Fruit fly (Drosophila melanogaster) whole organism, embryonic: ENCODE results near the gene RpL35.

ENCODE experiments used
- Asciz ChIP-seq: fragments of 200-800 bp; sonication (Bioruptor generic); optimal IDR thresholded peaks from 2 replicates; lab custom pipeline; 2017; ENCODE audit warnings: missing biosample characterization, mild to moderate bottlenecking, missing genetic modification characterization, missing genetic modification reagents
- Atf6 ChIP-seq: fragments of 200-800 bp; sonication (Bioruptor generic); IDR thresholded peaks from 2 replicates; pipeline ENCODE4 v1.3.6; 2022; ENCODE audit warnings: missing biosample characterization, missing genetic modification characterization
- B-H1 ChIP-seq: fragments of 200-800 bp; sonication (Bioruptor generic); IDR thresholded peaks from 3 replicates; pipeline ENCODE4 v1.3.6; 2022; ENCODE audit warnings: missing biosample characterization, missing genetic modification characterization
- CG10274 ChIP-seq: fragments of 200-800 bp; sonication (Bioruptor generic); optimal IDR thresholded peaks from 3 replicates; lab custom pipeline; 2017; ENCODE audit warnings: missing biosample characterization, mild to moderate bottlenecking, missing genetic modification characterization
- CG11398 ChIP-seq: fragments of 200-800 bp; sonication (Bioruptor generic); optimal IDR thresholded peaks from 2 replicates; lab custom pipeline; 2016; ENCODE audit warnings: missing biosample characterization, missing genetic modification characterization
- CG11560 ChIP-seq: fragments of 200-800 bp; sonication (Bioruptor generic); IDR thresholded peaks from 3 replicates; pipeline ENCODE4 v1.3.6; 2022; ENCODE audit warnings: missing biosample characterization, missing genetic modification characterization
- CG17328 ChIP-seq: fragments of 200-800 bp; sonication (Bioruptor generic); IDR thresholded peaks from 2 replicates; pipeline ENCODE4 v1.3.6; 2022; ENCODE audit warnings: missing biosample characterization, missing genetic modification characterization
- CG18476 ChIP-seq: fragments of 200-800 bp; sonication (Bioruptor generic); optimal IDR thresholded peaks from 2 replicates; lab custom pipeline; 2016; ENCODE audit warnings: missing biosample characterization, mild to moderate bottlenecking, missing genetic modification characterization
- CG18599 ChIP-seq: fragments of 200-800 bp; sonication (Bioruptor generic); optimal IDR thresholded peaks from 3 replicates; lab custom pipeline; 2017; ENCODE audit warnings: missing biosample characterization, missing genetic modification characterization, mild to moderate bottlenecking, moderate library complexity, missing genetic modification reagents
- CG30431 ChIP-seq: fragments of 200-800 bp; sonication (Bioruptor generic); optimal IDR thresholded peaks from 2 replicates; lab custom pipeline; 2017; ENCODE audit warnings: missing biosample characterization, missing genetic modification characterization
- CG3281 ChIP-seq: fragments of 200-800 bp; sonication (Bioruptor generic); optimal IDR thresholded peaks from 3 replicates; lab custom pipeline; 2017; ENCODE audit warnings: missing biosample characterization, mild to moderate bottlenecking, missing genetic modification characterization
- CG34422 ChIP-seq: fragments of 200-800 bp; sonication (Bioruptor generic); IDR thresholded peaks from 3 replicates; pipeline ENCODE4 v1.3.6; 2022; ENCODE audit warnings: missing biosample characterization, missing genetic modification characterization
- CG3838 ChIP-seq: fragments of 200-800 bp; sonication (Bioruptor generic); optimal IDR thresholded peaks from 3 replicates; lab custom pipeline; 2016; ENCODE audit warnings: missing biosample characterization, missing genetic modification characterization
- CG6654 ChIP-seq: fragments of 200-800 bp; sonication (Bioruptor generic); optimal IDR thresholded peaks from 2 replicates; lab custom pipeline; 2017; ENCODE audit warnings: missing biosample characterization, mild to moderate bottlenecking, missing genetic modification characterization
- CG7271 ChIP-seq: fragments of 200-800 bp; sonication (Bioruptor generic); optimal IDR thresholded peaks from 2 replicates; lab custom pipeline; 2018; ENCODE audit warnings: missing biosample characterization, mild to moderate bottlenecking, missing genetic modification characterization, moderate library complexity
- CG7556 ChIP-seq: fragments of 200-800 bp; sonication (Bioruptor generic); optimal IDR thresholded peaks from 2 replicates; lab custom pipeline; 2017; ENCODE audit warnings: missing biosample characterization, mild to moderate bottlenecking, missing genetic modification characterization
- CG7745 ChIP-seq: fragments of 200-800 bp; sonication (Bioruptor generic); optimal IDR thresholded peaks from 2 replicates; lab custom pipeline; 2018; ENCODE audit warnings: missing biosample characterization, mild to moderate bottlenecking, missing genetic modification characterization, moderate library complexity
- CG8359 ChIP-seq: fragments of 200-800 bp; sonication (Bioruptor generic); optimal IDR thresholded peaks from 2 replicates; lab custom pipeline; 2017; ENCODE audit warnings: missing biosample characterization, mild to moderate bottlenecking, missing genetic modification characterization, borderline replicate concordance
- CG8388 ChIP-seq: fragments of 200-800 bp; sonication (Bioruptor generic); optimal IDR thresholded peaks from 2 replicates; lab custom pipeline; 2019; ENCODE audit warnings: missing biosample characterization, mild to moderate bottlenecking, missing genetic modification characterization, moderate library complexity
- Chrac-16 ChIP-seq: fragments of 200-800 bp; sonication (Bioruptor generic); optimal IDR thresholded peaks from 3 replicates; lab custom pipeline; 2016; ENCODE audit warnings: missing biosample characterization, missing genetic modification characterization
- D19A ChIP-seq: fragments of 200-800 bp; optimal IDR thresholded peaks from 3 replicates; lab custom pipeline; 2019; ENCODE audit warnings: missing biosample characterization, mild to moderate bottlenecking, missing genetic modification characterization, moderate library complexity
- E2f1 ChIP-seq: fragments of 200-800 bp; sonication (Bioruptor generic); IDR thresholded peaks from 2 replicates; pipeline ENCODE4 v1.3.6; 2022; ENCODE audit warnings: missing biosample characterization, missing genetic modification characterization
- Elba2 ChIP-seq: fragments of 200-800 bp; sonication (Bioruptor generic); optimal IDR thresholded peaks from 3 replicates; lab custom pipeline; 2016; ENCODE audit warnings: missing biosample characterization, missing genetic modification characterization
- Ets97D ChIP-seq: fragments of 200-800 bp; sonication (Bioruptor generic); optimal IDR thresholded peaks from 3 replicates; lab custom pipeline; 2016; ENCODE audit warnings: missing biosample characterization, missing genetic modification characterization
- Fer2 ChIP-seq: fragments of 200-800 bp; sonication (Bioruptor generic); optimal IDR thresholded peaks from 2 replicates; lab custom pipeline; 2018; ENCODE audit warnings: missing biosample characterization, mild to moderate bottlenecking, missing genetic modification characterization, moderate library complexity
- Fer3 ChIP-seq: fragments of 200-800 bp; sonication (Bioruptor generic); optimal IDR thresholded peaks from 2 replicates; lab custom pipeline; 2018; ENCODE audit warnings: missing biosample characterization, mild to moderate bottlenecking, missing genetic modification characterization, moderate library complexity
- Hey ChIP-seq: fragments of 200-800 bp; sonication (Bioruptor generic); optimal IDR thresholded peaks from 3 replicates; lab custom pipeline; 2018; ENCODE audit warnings: missing biosample characterization, mild to moderate bottlenecking, missing genetic modification characterization
- MBD-R2 ChIP-seq: fragments of 200-800 bp; sonication (Bioruptor generic); IDR thresholded peaks from 2 replicates; pipeline ENCODE4 v1.3.6; 2022; ENCODE audit warnings: missing biosample characterization, missing genetic modification characterization
- Med ChIP-seq: fragments of 200-800 bp; sonication (Bioruptor generic); peaks from one replicate; lab custom pipeline; 2016; ENCODE audit warnings: missing biosample characterization, missing genetic modification characterization, mild to moderate bottlenecking, inconsistent platforms, moderate library complexity
- Pdp1 ChIP-seq, 2 experiments: fragments of 200-800 bp; sonication (Bioruptor generic); optimal IDR thresholded peaks; 3 replicates each; lab custom pipeline; 2016; ENCODE audit warnings: missing biosample characterization in 2 of 2, missing genetic modification characterization in 2 of 2, mild to moderate bottlenecking in 1 of 2, moderate library complexity in 1 of 2
- Rx ChIP-seq: fragments of 200-800 bp; sonication (Bioruptor generic); IDR thresholded peaks from 2 replicates; pipeline ENCODE4 v1.3.6; 2022; ENCODE audit warnings: missing biosample characterization, missing genetic modification characterization
- ash1 ChIP-seq: fragments of 200-800 bp; sonication (Bioruptor generic); optimal IDR thresholded peaks from 2 replicates; lab custom pipeline; 2018; ENCODE audit warnings: missing biosample characterization, mild to moderate bottlenecking, missing genetic modification characterization
- az2 ChIP-seq: fragments of 200-800 bp; sonication (Bioruptor generic); optimal IDR thresholded peaks from 3 replicates; lab custom pipeline; 2016; ENCODE audit warnings: missing biosample characterization, missing genetic modification characterization
- bigmax ChIP-seq: fragments of 200-800 bp; sonication (Bioruptor generic); optimal IDR thresholded peaks from 2 replicates; lab custom pipeline; 2018; ENCODE audit warnings: missing biosample characterization, mild to moderate bottlenecking, missing genetic modification characterization
- caup ChIP-seq: fragments of 200-800 bp; sonication (Bioruptor generic); optimal IDR thresholded peaks from 3 replicates; lab custom pipeline; 2017; ENCODE audit warnings: missing biosample characterization, mild to moderate bottlenecking, missing genetic modification characterization, moderate library complexity; ENCODE audit not compliant: severe bottlenecking
- chn ChIP-seq: fragments of 200-800 bp; sonication (Bioruptor generic); optimal IDR thresholded peaks from 2 replicates; lab custom pipeline; 2016; ENCODE audit warnings: missing biosample characterization, missing genetic modification characterization
- da ChIP-seq: fragments of 200-800 bp; sonication (Bioruptor generic); optimal IDR thresholded peaks from 2 replicates; lab custom pipeline; 2016; ENCODE audit warnings: missing biosample characterization, missing genetic modification characterization
- dmrt11E ChIP-seq: fragments of 200-800 bp; sonication (Bioruptor generic); optimal IDR thresholded peaks from 3 replicates; lab custom pipeline; 2018; ENCODE audit warnings: missing biosample characterization, mild to moderate bottlenecking, missing genetic modification characterization, moderate library complexity
- dmrt99B ChIP-seq: fragments of 200-800 bp; sonication (Bioruptor generic); optimal IDR thresholded peaks from 2 replicates; lab custom pipeline; 2018; ENCODE audit warnings: missing biosample characterization, mild to moderate bottlenecking, missing genetic modification characterization, moderate library complexity
- emc ChIP-seq: fragments of 200-800 bp; sonication (Bioruptor generic); optimal IDR thresholded peaks from 2 replicates; lab custom pipeline; 2016; ENCODE audit warnings: missing biosample characterization, missing genetic modification characterization
- grau ChIP-seq: fragments of 200-800 bp; optimal IDR thresholded peaks from 3 replicates; lab custom pipeline; 2019; ENCODE audit warnings: missing biosample characterization, mild to moderate bottlenecking, missing genetic modification characterization, moderate library complexity
- grn ChIP-seq: fragments of 200-800 bp; sonication (Bioruptor generic); optimal IDR thresholded peaks from 3 replicates; lab custom pipeline; 2017; ENCODE audit warnings: missing biosample characterization, missing genetic modification characterization
- gsb-n ChIP-seq: fragments of 200-800 bp; sonication (Bioruptor generic); optimal IDR thresholded peaks from 3 replicates; lab custom pipeline; 2018; ENCODE audit warnings: missing biosample characterization, mild to moderate bottlenecking, missing genetic modification characterization
- onecut ChIP-seq: fragments of 200-800 bp; sonication (Bioruptor generic); IDR thresholded peaks from 2 replicates; pipeline ENCODE4 v1.3.6; 2022; ENCODE audit warnings: missing biosample characterization, missing genetic modification characterization
- phol ChIP-seq: fragments of 200-800 bp; sonication (Bioruptor generic); optimal IDR thresholded peaks from 3 replicates; lab custom pipeline; 2018; ENCODE audit warnings: missing biosample characterization, mild to moderate bottlenecking, missing genetic modification characterization, moderate library complexity
- ranshi ChIP-seq: fragments of 200-800 bp; sonication (Bioruptor generic); IDR thresholded peaks from 2 replicates; pipeline ENCODE4 v1.3.6; 2022; ENCODE audit warnings: missing biosample characterization, missing genetic modification characterization
- sc ChIP-seq, 3 experiments: fragments of >200 bp in 2 of 3; fragments of 200-800 bp in 1 of 3; sonication (Bioruptor generic) in 1 of 3; optimal IDR thresholded peaks; 2 replicates in 2 of 3; 3 replicates in 1 of 3; lab custom pipeline; 2017; ENCODE audit warnings: mild to moderate bottlenecking in 1 of 3, missing biosample characterization in 1 of 3, missing genetic modification characterization in 1 of 3, missing genetic modification reagents in 1 of 3
- sima ChIP-seq: fragments of 200-800 bp; sonication (Bioruptor generic); optimal IDR thresholded peaks from 2 replicates; lab custom pipeline; 2016; ENCODE audit warnings: missing biosample characterization, missing genetic modification characterization
- tll ChIP-seq, 2 experiments: fragments of 200-800 bp in 1 of 2; fragments of >200 bp in 1 of 2; sonication (Bioruptor generic) in 1 of 2; optimal IDR thresholded peaks; 2 replicates each; lab custom pipeline; 2017 to 2019; ENCODE audit warnings: missing biosample characterization in 2 of 2, missing genetic modification characterization in 2 of 2, mild to moderate bottlenecking in 1 of 2, moderate library complexity in 1 of 2

Gene RpL35

dm6 chrX:5639083-5639482 lies 33.1 kb upstream of the RpL35 start (continued):
- TF ChIP-seq Asciz (GFP tag; lab: Kevin White, UChicago) = peak; percentile 13
- TF ChIP-seq Chrac-16 (GFP tag; lab: Kevin White, UChicago) = peak; percentile 46
- TF ChIP-seq CG7745 (tag; lab: Kevin White, UChicago) = no peak
- no peak for TF ChIP-seq Ets97D
- peak; percentile 44 for TF ChIP-seq az2 (GFP tag; lab: Kevin White, UChicago)
- no peak for TF ChIP-seq CG18476 (GFP tag; lab: Kevin White, UChicago)
- peak; percentile 12 for TF ChIP-seq CG11398 (GFP tag; lab: Kevin White, UChicago)
- TF ChIP-seq bigmax (GFP tag; lab: Kevin White, UChicago) = no peak
- peak; percentile 26 to 32 for TF ChIP-seq Pdp1 (GFP tag; optimal IDR thresholded peaks at IDR 0.05; lab: Kevin White, UChicago)
- no peak for TF ChIP-seq sima (GFP tag; lab: Kevin White, UChicago)
- peak; percentile 40 for TF ChIP-seq CG30431 (GFP tag; lab: Kevin White, UChicago)
- TF ChIP-seq E2f1 (GFP tag; lab: Robert Waterston, UW) = 0 out of 2 replicates have a peak, but pooled peaks have one; percentile 16
- TF ChIP-seq Med (GFP tag; lab: Kevin White, UChicago) = peak; percentile 82
- 0 out of 2 replicates have a peak, but pooled peaks have one; percentile 13 for TF ChIP-seq Atf6
- peak; percentile 63 for TF ChIP-seq dmrt99B (tag; lab: Kevin White, UChicago)
- TF ChIP-seq Fer2 (tag; lab: Kevin White, UChicago) = no peak
- no peak for TF ChIP-seq Rx (GFP tag; lab: Robert Waterston, UW)
- no peak for TF ChIP-seq MBD-R2
- peak; percentile 77 for TF ChIP-seq dmrt11E (tag; lab: Kevin White, UChicago)
- peak; percentile 40 for TF ChIP-seq grau
- no peak for TF ChIP-seq CG10274 (GFP tag; lab: Kevin White, UChicago)
- peak; percentile 33 for TF ChIP-seq chn (GFP tag; lab: Kevin White, UChicago)
- TF ChIP-seq CG3838 (GFP tag; lab: Kevin White, UChicago) = no peak
- TF ChIP-seq D19A (tag; lab: Kevin White, UChicago) = peak; percentile 50
- TF ChIP-seq onecut (GFP tag; lab: Robert Waterston, UW) = peak; percentile 39
- 0 out of 3 replicates have a peak, but pooled peaks have one; percentile 27 for TF ChIP-seq CG34422 (GFP tag; lab: Robert Waterston, UW)
- TF ChIP-seq gsb-n (tag; lab: Kevin White, UChicago) = peak; percentile 72
- TF ChIP-seq da (GFP tag; lab: Kevin White, UChicago) = no peak
- no peak for TF ChIP-seq ash1 (GFP tag; lab: Kevin White, UChicago)
- peak; percentile 29 for TF ChIP-seq CG6654 (GFP tag; lab: Kevin White, UChicago)
- TF ChIP-seq CG8359 (GFP tag; lab: Kevin White, UChicago) = peak; percentile 10
- no peak for TF ChIP-seq sc (optimal IDR thresholded peaks at IDR 0.05; lab: Kevin White, UChicago)
- peak; percentile 4 for TF ChIP-seq sc (GFP tag; optimal IDR thresholded peaks at IDR 0.05; lab: Kevin White, UChicago)
- peak; percentile 62 for TF ChIP-seq phol (tag; lab: Kevin White, UChicago)
- peak; percentile 51 for TF ChIP-seq CG18599 (GFP tag; lab: Kevin White, UChicago)
- no peak; the same call in 2 of the 3 replicates for TF ChIP-seq CG11560 (tag; lab: Robert Waterston, UW)
- TF ChIP-seq caup (GFP tag; lab: Kevin White, UChicago) = peak; percentile 16
- peak; percentile 41; the same call in 2 of the 3 replicates for TF ChIP-seq B-H1 (GFP tag; lab: Robert Waterston, UW)
- peak; percentile 52; the same call in 1 of the 2 replicates for TF ChIP-seq ranshi (GFP tag; lab: Robert Waterston, UW)
- TF ChIP-seq CG7271 (tag; lab: Kevin White, UChicago) = no peak
- no peak for TF ChIP-seq tll (GFP tag; optimal IDR thresholded peaks at IDR 0.05; lab: Kevin White, UChicago)
- TF ChIP-seq CG17328 = peak; percentile 70
- TF ChIP-seq Fer3 (tag; lab: Kevin White, UChicago) = peak; percentile 48
- no peak for TF ChIP-seq Hey (tag; lab: Kevin White, UChicago)
- no peak for TF ChIP-seq emc (GFP tag; lab: Kevin White, UChicago)
- no peak for TF ChIP-seq grn (GFP tag; lab: Kevin White, UChicago)
- peak; percentile 60 for TF ChIP-seq CG8388
- TF ChIP-seq CG3281 = peak; percentile 16
- TF ChIP-seq Elba2 (GFP tag; lab: Kevin White, UChicago) = no peak
- peak; percentile 62 for TF ChIP-seq CG7556 (GFP tag; lab: Kevin White, UChicago)
